Worm (Caenorhabditis elegans) whole organism, young adult: ENCODE results near the gene glrx-21.

Experiments used
- F23B12.7 ChIP-seq: sonication (generic microtip); optimal IDR thresholded peaks from 2 replicates; lab custom pipeline; 2017; ENCODE audit warnings: missing genetic modification characterization, mild to moderate bottlenecking, missing compliant biosample characterization, antibody characterized with exemption, moderate library complexity; ENCODE audit not compliant: insufficient read depth
- nfya-1 ChIP-seq: sonication (generic microtip); optimal IDR thresholded peaks from 2 replicates; lab custom pipeline; 2017; ENCODE audit warnings: antibody characterized with exemption, missing compliant biosample characterization, missing genetic modification characterization, borderline replicate concordance; ENCODE audit not compliant: insufficient read depth
- sdz-38 ChIP-seq: sonication (generic microtip); optimal IDR thresholded peaks from 2 replicates; lab custom pipeline; 2016; ENCODE audit warnings: missing genotype, missing genetic modification characterization, missing compliant biosample characterization

- TF ChIP-seq nfya-1 (tag; lab: Kevin White, UChicago) (no peak), F23B12.7 (no peak), sdz-38 (tag; lab: Kevin White, UChicago) (no peak)
These were observed 34.0 kb upstream of the glrx-21 start, which contains the start of gene paqr-2 for ce11 chrIII:5379879-5380331.
